Fruit fly (Drosophila melanogaster) whole organism, adult: Measurements from ENCODE around the gene nonC.

Source experiments
- CG11617 ChIP-seq: fragments of 200-800 bp; sonication (Bioruptor generic); optimal IDR thresholded peaks from 2 replicates; lab custom pipeline; 2017; ENCODE audit warnings: mild to moderate bottlenecking, missing biosample characterization, missing genetic modification reagents, missing genetic modification characterization
- CG12768 ChIP-seq: fragments of 200-800 bp; sonication (Bioruptor generic); optimal IDR thresholded peaks from 2 replicates; lab custom pipeline; 2017; ENCODE audit warnings: missing biosample characterization, missing genetic modification characterization, mild to moderate bottlenecking, moderate library complexity, missing genetic modification reagents
- CG14711 ChIP-seq: fragments of 200-800 bp; sonication (Bioruptor generic); optimal IDR thresholded peaks from 2 replicates; lab custom pipeline; 2018; ENCODE audit warnings: missing biosample characterization, mild to moderate bottlenecking, missing genetic modification characterization, moderate library complexity
- CG1620 ChIP-seq: fragments of 200-800 bp; sonication (Bioruptor generic); optimal IDR thresholded peaks from 2 replicates; lab custom pipeline; 2016; ENCODE audit warnings: missing biosample characterization, missing genetic modification characterization
- CG33017 ChIP-seq: fragments of 200-800 bp; sonication (Bioruptor generic); optimal IDR thresholded peaks from 2 replicates; lab custom pipeline; 2018; ENCODE audit warnings: missing biosample characterization, mild to moderate bottlenecking, missing genetic modification characterization, moderate library complexity
- CG5204 ChIP-seq: fragments of 200-800 bp; sonication (Bioruptor generic); optimal IDR thresholded peaks from 2 replicates; lab custom pipeline; 2016; ENCODE audit warnings: missing biosample characterization, missing genetic modification characterization
- CG7045 ChIP-seq: fragments of 200-800 bp; sonication (Bioruptor generic); optimal IDR thresholded peaks from 2 replicates; lab custom pipeline; 2017; ENCODE audit warnings: missing biosample characterization, mild to moderate bottlenecking, missing genetic modification characterization
- CG7101 ChIP-seq: fragments of 200-800 bp; sonication (Bioruptor generic); optimal IDR thresholded peaks from 2 replicates; lab custom pipeline; 2018; ENCODE audit warnings: missing biosample characterization, mild to moderate bottlenecking, missing genetic modification characterization, moderate library complexity
- Clk ChIP-seq: fragments of 200-800 bp; sonication (Bioruptor generic); optimal IDR thresholded peaks from 2 replicates; lab custom pipeline; 2017; ENCODE audit warnings: missing biosample characterization, missing genetic modification characterization
- Crg-1 ChIP-seq: fragments of 200-800 bp; sonication (Bioruptor generic); optimal IDR thresholded peaks from 2 replicates; lab custom pipeline; 2016; ENCODE audit warnings: missing biosample characterization, missing genetic modification characterization
- Hr96 ChIP-seq: fragments of 200-800 bp; sonication (Bioruptor generic); optimal IDR thresholded peaks from 2 replicates; lab custom pipeline; 2016; ENCODE audit warnings: missing biosample characterization, missing genetic modification characterization
- Mnt ChIP-seq: fragments of 200-800 bp; sonication (Bioruptor generic); optimal IDR thresholded peaks from 2 replicates; lab custom pipeline; 2016; ENCODE audit warnings: missing biosample characterization, mild to moderate bottlenecking, missing genetic modification characterization
- bab1 ChIP-seq: fragments of 200-800 bp; sonication (Bioruptor generic); optimal IDR thresholded peaks from 3 replicates; lab custom pipeline; 2019; ENCODE audit warnings: missing biosample characterization, mild to moderate bottlenecking, missing genetic modification characterization, moderate library complexity
- cic ChIP-seq: fragments of 200-800 bp; sonication (Bioruptor generic); optimal IDR thresholded peaks from 2 replicates; lab custom pipeline; 2017; ENCODE audit warnings: missing biosample characterization, mild to moderate bottlenecking, missing genetic modification characterization, moderate library complexity
- cnc ChIP-seq, 2 experiments: fragments of >200 bp; optimal IDR thresholded peaks; 2 replicates each; lab custom pipeline; 2017
- kay ChIP-seq: fragments of 200-800 bp; sonication (Bioruptor generic); peaks from one replicate; lab custom pipeline; 2016; ENCODE audit warnings: missing biosample characterization, missing genetic modification characterization, borderline replicate concordance
- ovo ChIP-seq: fragments of 200-800 bp; sonication (Bioruptor generic); optimal IDR thresholded peaks from 2 replicates; lab custom pipeline; 2016; ENCODE audit warnings: missing biosample characterization, missing genetic modification characterization
- pad ChIP-seq: fragments of 200-800 bp; sonication (Bioruptor generic); optimal IDR thresholded peaks from 3 replicates; lab custom pipeline; 2017; ENCODE audit warnings: missing biosample characterization, missing genetic modification characterization, mild to moderate bottlenecking, moderate library complexity, missing genetic modification reagents
- tj ChIP-seq: fragments of 200-800 bp; sonication (Bioruptor generic); optimal IDR thresholded peaks from 3 replicates; lab custom pipeline; 2017; ENCODE audit warnings: missing biosample characterization, mild to moderate bottlenecking, missing genetic modification characterization, moderate library complexity
- toe ChIP-seq: fragments of 200-800 bp; sonication (Bioruptor generic); optimal IDR thresholded peaks from 2 replicates; lab custom pipeline; 2016; ENCODE audit warnings: missing biosample characterization, missing genetic modification characterization

The nonC gene

DNA sequence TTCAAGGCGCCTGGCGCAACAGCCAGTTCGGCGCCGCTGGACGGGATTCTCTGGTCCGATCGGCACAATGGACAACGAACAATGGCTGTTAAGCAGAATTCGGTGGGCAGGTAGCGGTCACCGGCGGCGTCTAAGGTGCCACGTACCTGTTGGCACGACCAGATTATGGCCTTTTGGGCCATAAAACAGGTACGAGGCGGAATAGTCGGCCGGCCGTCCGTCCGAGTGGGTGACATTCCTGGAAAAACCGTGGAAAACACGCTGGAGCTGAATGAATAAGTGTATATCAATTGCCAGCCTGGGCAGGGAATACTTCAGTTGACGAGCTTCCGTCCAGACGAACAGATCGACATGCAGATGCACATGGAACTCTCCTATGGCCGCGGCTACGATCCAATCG is 1.4 kb upstream of the nonC start, which contains the start of gene Atx-1:
TSS of gene Atx-1 (plus strand) at position 301 of the 400 bp plus-strand sequence.
- no peak for TF ChIP-seq CG7101 (tag; lab: Kevin White, UChicago)
- TF ChIP-seq cnc (optimal IDR thresholded peaks at IDR 0.05; lab: Kevin White, UChicago) = no peak
- TF ChIP-seq CG1620 (GFP tag; lab: Kevin White, UChicago) = no peak
- no peak for TF ChIP-seq CG12768 (GFP tag; lab: Kevin White, UChicago)
- no peak for TF ChIP-seq pad (GFP tag; lab: Kevin White, UChicago)
- TF ChIP-seq Crg-1 (GFP tag; lab: Kevin White, UChicago) = no peak
- no peak for TF ChIP-seq kay (GFP tag; lab: Kevin White, UChicago)
- TF ChIP-seq tj = no peak
- TF ChIP-seq CG33017 (tag; lab: Kevin White, UChicago) = no peak
- TF ChIP-seq Mnt (GFP tag; lab: Kevin White, UChicago) = no peak

DNA sequence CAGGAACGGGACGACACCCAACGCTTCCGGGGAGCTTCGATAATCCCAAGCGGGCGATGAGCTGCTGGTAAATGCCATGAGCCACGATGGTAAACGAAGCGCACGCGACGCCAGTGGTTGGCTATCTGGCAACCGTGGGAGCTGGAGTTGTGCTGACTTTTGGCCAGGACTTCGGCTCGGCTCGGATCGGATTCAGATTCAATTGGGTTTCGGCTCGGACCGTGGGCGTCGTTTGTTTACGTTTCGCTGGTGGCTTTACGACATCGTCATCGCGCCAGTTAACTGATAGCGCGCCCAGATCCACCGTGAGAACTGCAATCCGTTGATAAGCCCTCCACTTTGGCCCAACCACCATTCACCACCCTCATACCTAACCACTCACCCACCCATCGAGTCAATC is 8.3 kb downstream of the nonC start, which contains the start of gene mAChR-C:
TSS of gene mAChR-C (minus strand) at position 101 of the 400 bp plus-strand sequence.
- TF ChIP-seq Hr96 (GFP tag; lab: Kevin White, UChicago) = no peak
- TF ChIP-seq ovo (GFP tag; lab: Kevin White, UChicago) = no peak
- no peak for TF ChIP-seq toe
- no peak for TF ChIP-seq tj
- TF ChIP-seq CG7045 (GFP tag; lab: Kevin White, UChicago) = no peak
- no peak for TF ChIP-seq CG7101 (tag; lab: Kevin White, UChicago)
- TF ChIP-seq Mnt (GFP tag; lab: Kevin White, UChicago) = no peak
- TF ChIP-seq CG12768 (GFP tag; lab: Kevin White, UChicago) = no peak

DNA sequence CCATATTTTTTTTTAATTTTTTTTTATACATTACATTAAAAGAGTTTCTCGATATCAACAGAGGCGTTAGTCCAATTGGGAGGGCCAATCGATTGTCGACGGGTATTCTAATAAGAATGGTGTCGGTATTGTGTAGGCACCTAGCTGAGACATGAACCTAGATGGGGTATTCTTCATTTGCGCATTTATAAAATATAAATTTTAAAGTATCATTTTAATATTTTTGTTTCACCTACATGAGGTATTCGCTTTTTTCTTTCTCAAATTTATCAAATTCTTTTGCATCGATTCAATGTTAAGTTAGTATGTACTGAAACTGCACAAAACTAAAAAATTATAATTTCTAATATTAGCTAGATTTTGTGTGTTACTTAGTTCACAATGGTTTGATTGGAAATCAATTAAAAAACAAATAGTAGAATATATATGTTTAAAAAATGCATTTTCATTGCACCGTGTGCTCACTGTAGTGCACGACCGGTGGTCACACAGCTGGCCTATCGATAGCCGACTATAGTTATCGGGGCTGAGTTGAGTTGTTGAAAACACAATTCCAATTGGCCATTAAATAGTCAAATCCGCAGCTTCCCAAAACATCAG is 19.6 kb downstream of the nonC start, which contains the start of the genes CG14435 and Tmf:
TSS of gene CG14435 (minus strand) at position 81 of the 600 bp plus-strand sequence.
TSS of gene Tmf (plus strand) at position 501 of the 600 bp plus-strand sequence.
- peak; percentile 77 for TF ChIP-seq CG14711 (tag; lab: Kevin White, UChicago)
- peak; percentile 74 for TF ChIP-seq pad (GFP tag; lab: Kevin White, UChicago)
- TF ChIP-seq CG1620 (GFP tag; lab: Kevin White, UChicago) = peak; percentile 71
- TF ChIP-seq CG7101 (tag; lab: Kevin White, UChicago) = peak; percentile 87
- TF ChIP-seq ovo (GFP tag; lab: Kevin White, UChicago) = peak; percentile 65
- peak; percentile 55 for TF ChIP-seq Mnt (GFP tag; lab: Kevin White, UChicago)
- no peak for TF ChIP-seq kay (GFP tag; lab: Kevin White, UChicago)
- peak; percentile 12 for TF ChIP-seq CG5204 (GFP tag; lab: Kevin White, UChicago)
- TF ChIP-seq Crg-1 (GFP tag; lab: Kevin White, UChicago) = peak; percentile 54
- TF ChIP-seq cic = no peak
- peak; percentile 70 for TF ChIP-seq CG12768 (GFP tag; lab: Kevin White, UChicago)
- TF ChIP-seq toe = peak; percentile 76
- TF ChIP-seq CG33017 (tag; lab: Kevin White, UChicago) = peak; percentile 57
- TF ChIP-seq cnc (optimal IDR thresholded peaks at IDR 0.05; lab: Kevin White, UChicago) = no peak
- TF ChIP-seq Hr96 (GFP tag; lab: Kevin White, UChicago) = no peak
- peak; percentile 91 for TF ChIP-seq bab1 (GFP tag; lab: Kevin White, UChicago)
- TF ChIP-seq CG7045 (GFP tag; lab: Kevin White, UChicago) = peak; percentile 73
- TF ChIP-seq tj = peak; percentile 64
- peak; percentile 85 for TF ChIP-seq CG11617 (GFP tag; lab: Kevin White, UChicago)
- TF ChIP-seq Clk = peak; percentile 35

DNA sequence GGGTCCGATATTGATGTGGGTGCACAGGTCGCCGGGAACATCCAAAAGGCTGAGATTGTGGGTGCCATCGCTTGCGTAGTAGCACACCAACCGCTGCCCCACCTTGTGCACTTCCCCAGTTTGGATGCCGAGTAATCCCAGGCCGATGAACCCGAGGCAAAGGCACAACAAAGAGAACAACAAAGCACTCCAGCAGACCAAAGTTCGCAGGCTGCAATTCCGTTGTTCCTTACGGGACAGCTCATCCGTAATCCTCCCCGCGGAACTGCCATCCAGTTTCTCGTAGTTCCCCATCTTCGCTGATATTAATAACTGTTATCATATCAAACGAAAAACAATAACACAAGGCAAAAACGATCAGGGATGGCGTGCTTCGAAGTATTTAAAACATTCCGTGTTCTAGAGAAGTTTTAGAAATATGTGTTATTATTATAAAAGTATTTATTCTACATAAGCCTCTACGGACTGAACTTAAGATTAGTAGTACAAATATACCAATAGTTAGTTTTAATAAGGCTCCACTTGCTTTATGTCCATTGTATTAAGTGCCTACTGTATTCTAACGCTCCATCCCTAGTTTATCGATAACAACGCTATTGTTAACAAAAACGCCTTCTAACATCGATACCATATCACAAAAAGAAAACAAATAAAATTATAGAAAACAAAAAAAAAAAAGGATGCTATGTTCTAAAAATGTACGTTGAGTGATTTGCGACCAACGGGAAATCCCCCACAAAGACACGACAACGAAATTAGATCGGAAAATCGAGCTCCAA is 25.1 kb downstream of the nonC start, which contains the start of the genes Cht11 and CG4558:
TSS of gene Cht11 (minus strand) at position 340 of the 779 bp plus-strand sequence.
TSS of gene CG4558 (plus strand) at position 593 of the 779 bp plus-strand sequence.
- TF ChIP-seq CG5204 (GFP tag; lab: Kevin White, UChicago) = peak; percentile 79
- TF ChIP-seq Hr96 (GFP tag; lab: Kevin White, UChicago) = peak; percentile 79
- peak; percentile 45 for TF ChIP-seq Clk
- peak; percentile 89 for TF ChIP-seq CG1620 (GFP tag; lab: Kevin White, UChicago)
- peak; percentile 79 for TF ChIP-seq Crg-1 (GFP tag; lab: Kevin White, UChicago)
- TF ChIP-seq toe = peak; percentile 80
- TF ChIP-seq kay (GFP tag; lab: Kevin White, UChicago) = no peak
- TF ChIP-seq CG7045 (GFP tag; lab: Kevin White, UChicago) = peak; percentile 64
- peak; percentile 93 for TF ChIP-seq CG11617 (GFP tag; lab: Kevin White, UChicago)
- peak; percentile 75 for TF ChIP-seq ovo (GFP tag; lab: Kevin White, UChicago)
- TF ChIP-seq tj = peak; percentile 83
- TF ChIP-seq Mnt (GFP tag; lab: Kevin White, UChicago) = peak; percentile 84
- peak; percentile 86 for TF ChIP-seq CG14711 (tag; lab: Kevin White, UChicago)
- peak; percentile 93 for TF ChIP-seq bab1 (GFP tag; lab: Kevin White, UChicago)
- peak; percentile 76 for TF ChIP-seq CG33017 (tag; lab: Kevin White, UChicago)
- peak; percentile 88 for TF ChIP-seq CG12768 (GFP tag; lab: Kevin White, UChicago)
- peak; percentile 92 for TF ChIP-seq CG7101 (tag; lab: Kevin White, UChicago)
- TF ChIP-seq cnc (optimal IDR thresholded peaks at IDR 0.05; lab: Kevin White, UChicago) = no peak
- peak; percentile 66 for TF ChIP-seq cic
- peak; percentile 93 for TF ChIP-seq pad (GFP tag; lab: Kevin White, UChicago)

DNA sequence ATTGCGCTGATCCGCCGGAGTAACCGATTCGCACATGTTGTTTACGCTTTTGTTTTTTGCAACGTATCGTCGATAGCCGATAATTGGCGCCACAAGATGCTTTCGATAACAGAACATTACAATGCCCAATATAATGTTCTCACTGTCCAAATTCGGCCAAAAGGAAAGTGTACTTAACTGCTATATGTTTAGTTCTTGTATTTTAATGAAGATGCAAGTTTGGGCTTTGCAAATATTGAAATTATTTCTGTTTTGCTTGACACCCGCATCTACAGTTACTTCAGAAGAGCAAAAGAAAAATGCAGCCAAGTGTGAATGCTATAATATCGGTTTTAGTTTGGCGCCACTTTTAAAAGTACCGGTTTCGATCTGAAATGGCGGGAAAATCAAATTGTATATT is 28.3 kb downstream of the nonC start:
- peak; percentile 94 for TF ChIP-seq CG7101 (tag; lab: Kevin White, UChicago)
- peak; percentile 83 for TF ChIP-seq CG5204 (GFP tag; lab: Kevin White, UChicago)
- TF ChIP-seq cic = peak; percentile 56
- peak; percentile 96 for TF ChIP-seq bab1 (GFP tag; lab: Kevin White, UChicago)
- TF ChIP-seq ovo (GFP tag; lab: Kevin White, UChicago) = peak; percentile 87
- peak; percentile 76 for TF ChIP-seq Clk
- TF ChIP-seq pad (GFP tag; lab: Kevin White, UChicago) = peak; percentile 84
- TF ChIP-seq CG7045 (GFP tag; lab: Kevin White, UChicago) = peak; percentile 85
- peak; percentile 89 for TF ChIP-seq Crg-1 (GFP tag; lab: Kevin White, UChicago)
- TF ChIP-seq CG11617 (GFP tag; lab: Kevin White, UChicago) = peak; percentile 88
- TF ChIP-seq CG1620 (GFP tag; lab: Kevin White, UChicago) = peak; percentile 93
- TF ChIP-seq CG33017 (tag; lab: Kevin White, UChicago) = peak; percentile 81
- no peak for TF ChIP-seq cnc (optimal IDR thresholded peaks at IDR 0.05; lab: Kevin White, UChicago)
- no peak for TF ChIP-seq kay (GFP tag; lab: Kevin White, UChicago)
- peak; percentile 97 for TF ChIP-seq Hr96 (GFP tag; lab: Kevin White, UChicago)
- peak; percentile 91 for TF ChIP-seq Mnt (GFP tag; lab: Kevin White, UChicago)
- TF ChIP-seq CG12768 (GFP tag; lab: Kevin White, UChicago) = peak; percentile 83
- peak; percentile 88 for TF ChIP-seq CG14711 (tag; lab: Kevin White, UChicago)
- TF ChIP-seq toe = peak; percentile 89
- peak; percentile 75 for TF ChIP-seq tj
